Fruit fly (Drosophila melanogaster) whole organism, embryonic: ENCODE measurements around the gene Sgt1.

ENCODE experiments used
- CG12744 ChIP-seq: fragments of 200-800 bp; sonication (Bioruptor generic); optimal IDR thresholded peaks from 2 replicates; lab custom pipeline; 2016; ENCODE audit warnings: missing biosample characterization, missing genetic modification characterization
- CG34422 ChIP-seq: fragments of 200-800 bp; sonication (Bioruptor generic); IDR thresholded peaks from 3 replicates; pipeline ENCODE4 v1.3.6; 2022; ENCODE audit warnings: missing biosample characterization, missing genetic modification characterization
- Dll ChIP-seq: fragments of 200-800 bp; sonication (Bioruptor generic); IDR thresholded peaks from 4 replicates; pipeline ENCODE4 v1.3.6; 2022; ENCODE audit warnings: missing biosample characterization, missing genetic modification characterization; ENCODE audit not compliant: partially characterized antibody
- MTF-1 ChIP-seq: fragments of 200-800 bp; sonication (Bioruptor generic); optimal IDR thresholded peaks from 2 replicates; lab custom pipeline; 2018; ENCODE audit warnings: missing biosample characterization, mild to moderate bottlenecking, missing genetic modification characterization, borderline replicate concordance
- chn ChIP-seq: fragments of 200-800 bp; sonication (Bioruptor generic); optimal IDR thresholded peaks from 2 replicates; lab custom pipeline; 2016; ENCODE audit warnings: missing biosample characterization, missing genetic modification characterization
- kay ChIP-seq: fragments of 200-800 bp; sonication (Bioruptor generic); optimal IDR thresholded peaks from 2 replicates; lab custom pipeline; 2016; ENCODE audit warnings: missing biosample characterization, missing genetic modification characterization
- psq ChIP-seq: fragments of 200-800 bp; sonication (Bioruptor generic); optimal IDR thresholded peaks from 2 replicates; lab custom pipeline; 2017; ENCODE audit warnings: missing biosample characterization, missing genetic modification characterization
- schlank ChIP-seq: fragments of 200-800 bp; sonication (Bioruptor generic); optimal IDR thresholded peaks from 2 replicates; lab custom pipeline; 2018; ENCODE audit warnings: missing biosample characterization, mild to moderate bottlenecking, missing genetic modification characterization
- ttk ChIP-seq: fragments of 200-800 bp; sonication (Bioruptor generic); IDR thresholded peaks from 2 replicates; pipeline ENCODE4 v2.1.2; 2022; ENCODE audit warnings: missing biosample characterization, missing genetic modification characterization

DNA sequence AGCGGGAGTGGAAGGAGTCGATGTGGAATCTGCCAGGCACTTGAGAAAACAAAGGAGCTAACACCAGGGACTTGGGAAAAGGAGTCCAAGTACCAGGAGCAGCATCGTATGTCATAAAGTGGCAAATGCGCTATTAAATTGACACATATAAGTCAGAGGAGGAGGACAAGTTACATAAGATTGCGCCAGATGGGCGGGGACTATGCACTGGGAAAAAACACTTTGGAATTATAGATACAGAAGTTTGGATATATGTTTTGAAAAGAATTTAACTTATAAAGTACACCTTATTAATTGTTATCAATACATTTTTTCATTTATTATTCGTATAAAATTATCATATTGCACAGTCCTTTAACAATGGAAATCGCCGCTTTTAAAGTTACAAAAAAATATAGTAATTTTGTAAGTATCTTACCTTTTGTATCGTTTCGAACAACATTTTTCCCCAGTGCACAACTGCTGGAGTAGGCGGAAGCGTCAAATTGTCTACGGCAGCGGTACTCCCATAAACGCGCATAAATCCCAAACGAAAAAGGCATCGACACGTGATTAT, 31.0 kb upstream of the Sgt1 start:
- TF ChIP-seq CG12744 (GFP tag; lab: Kevin White, UChicago): no peak
- TF ChIP-seq Dll (GFP tag; lab: Robert Waterston, UW): no peak
- TF ChIP-seq CG34422 (GFP tag; lab: Robert Waterston, UW): no peak
- TF ChIP-seq MTF-1 (GFP tag; lab: Kevin White, UChicago): no peak
- no peak for TF ChIP-seq schlank (tag; lab: Kevin White, UChicago)
- TF ChIP-seq chn (GFP tag; lab: Kevin White, UChicago): no peak
- TF ChIP-seq psq (GFP tag; lab: Kevin White, UChicago): no peak
- no peak for TF ChIP-seq ttk
- no peak for TF ChIP-seq kay (GFP tag; lab: Kevin White, UChicago)
